Fruit fly (Drosophila melanogaster) whole organism, embryonic: Measurements from ENCODE around the gene dUTPase.
A peak's percentile ranks its signal among the peaks of the same experiment; 100 is the strongest.

Experiments
- CG10274 ChIP-seq: fragments of 200-800 bp; sonication (Bioruptor generic); optimal IDR thresholded peaks from 3 replicates; lab custom pipeline; 2017; ENCODE audit warnings: missing biosample characterization, mild to moderate bottlenecking, missing genetic modification characterization
- CG10321 ChIP-seq: fragments of 200-800 bp; sonication (Bioruptor generic); IDR thresholded peaks from 2 replicates; pipeline ENCODE4 v1.3.6; 2022; ENCODE audit warnings: missing biosample characterization, missing genetic modification characterization
- CG10543 ChIP-seq: fragments of 200-800 bp; sonication (Bioruptor generic); optimal IDR thresholded peaks from 3 replicates; lab custom pipeline; 2017; ENCODE audit warnings: missing biosample characterization, mild to moderate bottlenecking, missing genetic modification characterization, moderate library complexity
- CG10959 ChIP-seq: fragments of 200-800 bp; sonication (Bioruptor generic); IDR thresholded peaks from 2 replicates; pipeline ENCODE4 v1.3.6; 2022; ENCODE audit warnings: missing biosample characterization, missing genetic modification characterization
- CG11456 ChIP-seq: fragments of 200-800 bp; sonication (Bioruptor generic); IDR thresholded peaks from 3 replicates; pipeline ENCODE4 v1.3.6; 2022; ENCODE audit warnings: missing biosample characterization, missing genetic modification characterization
- CG14050 ChIP-seq: fragments of 200-800 bp; sonication (Bioruptor generic); IDR thresholded peaks from 3 replicates; pipeline ENCODE4 v1.3.6; 2022; ENCODE audit warnings: missing biosample characterization, missing genetic modification characterization
- CG17359 ChIP-seq: fragments of 200-800 bp; sonication (Bioruptor generic); optimal IDR thresholded peaks from 3 replicates; lab custom pipeline; 2018; ENCODE audit warnings: missing biosample characterization, mild to moderate bottlenecking, missing genetic modification characterization, moderate library complexity
- CG17612 ChIP-seq: fragments of 200-800 bp; sonication (Bioruptor generic); IDR thresholded peaks from 2 replicates; pipeline ENCODE4 v1.3.6; 2022; ENCODE audit warnings: missing biosample characterization, missing genetic modification characterization
- CG1792 ChIP-seq: fragments of 200-800 bp; sonication (Bioruptor generic); optimal IDR thresholded peaks from 2 replicates; lab custom pipeline; 2016; ENCODE audit warnings: missing biosample characterization, missing genetic modification characterization
- CG2120 ChIP-seq: fragments of 200-800 bp; sonication (Bioruptor generic); optimal IDR thresholded peaks from 3 replicates; lab custom pipeline; 2016; ENCODE audit warnings: missing biosample characterization, missing genetic modification characterization
- CG2202 ChIP-seq: fragments of 200-800 bp; sonication (Bioruptor generic); optimal IDR thresholded peaks from 2 replicates; lab custom pipeline; 2018; ENCODE audit warnings: missing biosample characterization, mild to moderate bottlenecking, missing genetic modification characterization
- CG31365 ChIP-seq: fragments of 200-800 bp; sonication (Bioruptor generic); optimal IDR thresholded peaks from 2 replicates; lab custom pipeline; 2018; ENCODE audit warnings: missing biosample characterization, mild to moderate bottlenecking, missing genetic modification characterization
- CG31388 ChIP-seq: fragments of 200-800 bp; sonication (Bioruptor generic); optimal IDR thresholded peaks from 2 replicates; lab custom pipeline; 2016; ENCODE audit warnings: missing biosample characterization, missing genetic modification characterization
- CG31441 ChIP-seq: fragments of 200-800 bp; sonication (Bioruptor generic); IDR thresholded peaks from 2 replicates; pipeline ENCODE4 v1.3.6; 2022; ENCODE audit warnings: missing biosample characterization, missing genetic modification characterization
- CG32532 ChIP-seq: fragments of 200-800 bp; sonication (Bioruptor generic); IDR thresholded peaks from 2 replicates; pipeline ENCODE4 v1.3.6; 2022; ENCODE audit warnings: missing biosample characterization, missing genetic modification characterization
- CG34376 ChIP-seq: fragments of 200-800 bp; sonication (Bioruptor generic); optimal IDR thresholded peaks from 2 replicates; lab custom pipeline; 2018; ENCODE audit warnings: missing biosample characterization, mild to moderate bottlenecking, missing genetic modification characterization
- CG3995 ChIP-seq: fragments of 200-800 bp; sonication (Bioruptor generic); optimal IDR thresholded peaks from 3 replicates; lab custom pipeline; 2016; ENCODE audit warnings: missing biosample characterization, missing genetic modification characterization
- CG5245 ChIP-seq: fragments of 200-800 bp; sonication (Bioruptor generic); optimal IDR thresholded peaks from 3 replicates; lab custom pipeline; 2016; ENCODE audit warnings: missing biosample characterization, missing genetic modification characterization
- CG6654 ChIP-seq: fragments of 200-800 bp; sonication (Bioruptor generic); optimal IDR thresholded peaks from 2 replicates; lab custom pipeline; 2017; ENCODE audit warnings: missing biosample characterization, mild to moderate bottlenecking, missing genetic modification characterization
- CG9876 ChIP-seq: fragments of 200-800 bp; sonication (Bioruptor generic); optimal IDR thresholded peaks from 2 replicates; lab custom pipeline; 2016; ENCODE audit warnings: missing biosample characterization, missing genetic modification characterization
- Chrac-16 ChIP-seq: fragments of 200-800 bp; sonication (Bioruptor generic); optimal IDR thresholded peaks from 3 replicates; lab custom pipeline; 2016; ENCODE audit warnings: missing biosample characterization, missing genetic modification characterization
- D19B ChIP-seq: fragments of 200-800 bp; sonication (Bioruptor generic); optimal IDR thresholded peaks from 2 replicates; lab custom pipeline; 2017; ENCODE audit warnings: missing biosample characterization, mild to moderate bottlenecking, missing genetic modification characterization
- Dp ChIP-seq: fragments of 200-800 bp; sonication (Bioruptor generic); optimal IDR thresholded peaks from 2 replicates; lab custom pipeline; 2018; ENCODE audit warnings: missing biosample characterization, mild to moderate bottlenecking, missing genetic modification characterization, moderate library complexity
- Ets97D ChIP-seq: fragments of 200-800 bp; sonication (Bioruptor generic); optimal IDR thresholded peaks from 3 replicates; lab custom pipeline; 2016; ENCODE audit warnings: missing biosample characterization, missing genetic modification characterization
- HLHmδ ChIP-seq: fragments of 200-800 bp; sonication (Bioruptor generic); optimal IDR thresholded peaks from 2 replicates; lab custom pipeline; 2018; ENCODE audit warnings: missing biosample characterization, mild to moderate bottlenecking, missing genetic modification characterization, moderate library complexity
- Hand ChIP-seq: fragments of 200-800 bp; sonication (Bioruptor generic); optimal IDR thresholded peaks from 2 replicates; lab custom pipeline; 2017; ENCODE audit warnings: mild to moderate bottlenecking, missing biosample characterization, missing genetic modification reagents, missing genetic modification characterization
- Hmr ChIP-seq: fragments of 200-800 bp; sonication (Bioruptor generic); optimal IDR thresholded peaks from 3 replicates; lab custom pipeline; 2017; ENCODE audit warnings: mild to moderate bottlenecking, missing biosample characterization, missing genetic modification reagents, missing genetic modification characterization
- Hr39 ChIP-seq: fragments of >200 bp; optimal IDR thresholded peaks from 2 replicates; lab custom pipeline; 2017
- Hsf ChIP-seq: fragments of 200-800 bp; sonication (Bioruptor generic); optimal IDR thresholded peaks from 3 replicates; lab custom pipeline; 2016; ENCODE audit warnings: missing biosample characterization, missing genetic modification characterization
- Med ChIP-seq: fragments of 200-800 bp; sonication (Bioruptor generic); peaks from one replicate; lab custom pipeline; 2016; ENCODE audit warnings: missing biosample characterization, missing genetic modification characterization, mild to moderate bottlenecking, inconsistent platforms, moderate library complexity
- Mes4 ChIP-seq: fragments of 200-800 bp; sonication (Bioruptor generic); optimal IDR thresholded peaks from 2 replicates; lab custom pipeline; 2016; ENCODE audit warnings: missing biosample characterization, missing genetic modification characterization
- NC2α ChIP-seq: fragments of 200-800 bp; sonication (Bioruptor generic); optimal IDR thresholded peaks from 2 replicates; lab custom pipeline; 2016; ENCODE audit warnings: missing biosample characterization, missing genetic modification characterization
- PHDP ChIP-seq: fragments of 200-800 bp; sonication (Bioruptor generic); optimal IDR thresholded peaks from 3 replicates; lab custom pipeline; 2018; ENCODE audit warnings: missing biosample characterization, mild to moderate bottlenecking, missing genetic modification characterization, moderate library complexity
- Pdp1 ChIP-seq, 2 experiments: fragments of 200-800 bp; sonication (Bioruptor generic); optimal IDR thresholded peaks; 3 replicates each; lab custom pipeline; 2016; ENCODE audit warnings: missing biosample characterization in 2 of 2, missing genetic modification characterization in 2 of 2, mild to moderate bottlenecking in 1 of 2, moderate library complexity in 1 of 2
- amos ChIP-seq: fragments of 200-800 bp; sonication (Bioruptor generic); IDR thresholded peaks from 2 replicates; pipeline ENCODE4 v1.3.6; 2022; ENCODE audit warnings: missing biosample characterization, missing genetic modification characterization; ENCODE audit not compliant: partially characterized antibody
- chn ChIP-seq: fragments of 200-800 bp; sonication (Bioruptor generic); optimal IDR thresholded peaks from 2 replicates; lab custom pipeline; 2016; ENCODE audit warnings: missing biosample characterization, missing genetic modification characterization
- da ChIP-seq: fragments of 200-800 bp; sonication (Bioruptor generic); optimal IDR thresholded peaks from 2 replicates; lab custom pipeline; 2016; ENCODE audit warnings: missing biosample characterization, missing genetic modification characterization
- dimm ChIP-seq: fragments of 200-800 bp; sonication (Bioruptor generic); IDR thresholded peaks from 2 replicates; pipeline ENCODE4 v1.3.6; 2022; ENCODE audit warnings: missing biosample characterization, missing genetic modification characterization
- disco-r ChIP-seq: fragments of 200-800 bp; sonication (Bioruptor generic); optimal IDR thresholded peaks from 2 replicates; lab custom pipeline; 2016; ENCODE audit warnings: missing biosample characterization, missing genetic modification characterization
- gcm2 ChIP-seq: fragments of 200-800 bp; sonication (Bioruptor generic); optimal IDR thresholded peaks from 2 replicates; lab custom pipeline; 2016; ENCODE audit warnings: missing biosample characterization, missing genetic modification characterization
- gsb-n ChIP-seq: fragments of 200-800 bp; sonication (Bioruptor generic); optimal IDR thresholded peaks from 3 replicates; lab custom pipeline; 2018; ENCODE audit warnings: missing biosample characterization, mild to moderate bottlenecking, missing genetic modification characterization
- jigr1 ChIP-seq: fragments of 200-800 bp; sonication (Bioruptor generic); IDR thresholded peaks from 3 replicates; pipeline ENCODE4 v1.3.6; 2022; ENCODE audit warnings: missing biosample characterization, missing genetic modification characterization
- jumu ChIP-seq: fragments of 200-800 bp; sonication (Bioruptor generic); optimal IDR thresholded peaks from 3 replicates; lab custom pipeline; 2016; ENCODE audit warnings: missing biosample characterization, missing genetic modification characterization
- kay ChIP-seq: fragments of 200-800 bp; sonication (Bioruptor generic); optimal IDR thresholded peaks from 2 replicates; lab custom pipeline; 2016; ENCODE audit warnings: missing biosample characterization, missing genetic modification characterization
- kni ChIP-seq: fragments of 200-800 bp; sonication (Bioruptor generic); optimal IDR thresholded peaks from 3 replicates; lab custom pipeline; 2017; ENCODE audit warnings: mild to moderate bottlenecking, missing biosample characterization, missing genetic modification reagents, missing genetic modification characterization
- lbe ChIP-seq: fragments of 200-800 bp; sonication (Bioruptor generic); optimal IDR thresholded peaks from 2 replicates; lab custom pipeline; 2016; ENCODE audit warnings: missing biosample characterization, mild to moderate bottlenecking, missing genetic modification characterization
- luna ChIP-seq: fragments of 200-800 bp; sonication (Bioruptor generic); optimal IDR thresholded peaks from 2 replicates; lab custom pipeline; 2016; ENCODE audit warnings: missing biosample characterization, missing genetic modification characterization
- nerfin-2 ChIP-seq: fragments of 200-800 bp; sonication (Bioruptor generic); IDR thresholded peaks from 2 replicates; pipeline ENCODE4 v1.3.6; 2022; ENCODE audit warnings: missing biosample characterization, missing genetic modification characterization; ENCODE audit not compliant: partially characterized antibody
- pb ChIP-seq: fragments of 200-800 bp; sonication (Bioruptor generic); optimal IDR thresholded peaks from 3 replicates; lab custom pipeline; 2016; ENCODE audit warnings: missing biosample characterization, missing genetic modification characterization
- sug ChIP-seq: fragments of 200-800 bp; optimal IDR thresholded peaks from 2 replicates; lab custom pipeline; 2019; ENCODE audit warnings: missing biosample characterization, mild to moderate bottlenecking, missing genetic modification characterization, moderate library complexity
- vfl ChIP-seq: fragments of 200-800 bp; sonication (Bioruptor generic); optimal IDR thresholded peaks from 2 replicates; lab custom pipeline; 2016; ENCODE audit warnings: missing biosample characterization, missing genetic modification characterization

dUTPase gene

dm6 chr2L:10970134-10970533, 41.0 kb upstream of the dUTPase start, which contains the start of the genes Tmem214 and YL-1 (continued):
- no peak for TF ChIP-seq gcm2 (GFP tag; lab: Kevin White, UChicago)
- TF ChIP-seq CG2120 (GFP tag; lab: Kevin White, UChicago) = peak; percentile 6
- TF ChIP-seq CG32532 (GFP tag; lab: Robert Waterston, UW) = no peak
- no peak for TF ChIP-seq CG10321
- peak; percentile 88 for TF ChIP-seq kni
- TF ChIP-seq Ets97D (GFP tag; lab: Kevin White, UChicago) = peak; percentile 41
- no peak for TF ChIP-seq CG11456 (GFP tag; lab: Robert Waterston, UW)
- TF ChIP-seq Dp = peak; percentile 49
- TF ChIP-seq CG1792 (GFP tag; lab: Kevin White, UChicago) = no peak
- peak in 1 of 2 experiments; percentile 51 for TF ChIP-seq Pdp1 (GFP tag; optimal IDR thresholded peaks at IDR 0.05; lab: Kevin White, UChicago)
- TF ChIP-seq CG6654 (GFP tag; lab: Kevin White, UChicago) = no peak
- no peak for TF ChIP-seq dimm
- no peak for TF ChIP-seq CG31365 (tag; lab: Kevin White, UChicago)
- TF ChIP-seq CG3995 (GFP tag; lab: Kevin White, UChicago) = peak; percentile 17

DNA sequence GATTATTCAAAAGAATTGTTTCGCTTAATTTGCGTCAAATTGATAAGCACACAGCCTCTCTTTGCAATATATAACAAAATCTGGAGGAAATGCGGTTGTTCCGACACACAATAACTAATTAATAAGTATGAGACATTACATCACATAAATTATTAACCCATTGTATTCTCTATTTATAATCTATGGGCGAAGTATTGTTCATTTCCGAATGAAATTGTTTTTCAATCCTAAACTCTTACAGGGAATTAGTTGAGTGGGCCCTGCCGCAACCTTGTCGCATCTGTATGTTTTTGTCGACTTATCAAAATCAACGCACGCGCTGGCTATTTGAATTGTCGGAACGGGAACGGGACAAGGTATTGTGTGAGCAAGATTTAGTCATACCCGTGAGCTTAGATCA, 38.9 kb upstream of the dUTPase start, which contains the start of gene CG16743:
Gene CG16743, plus strand, starts transcription at position 57 of the 400 bp plus-strand sequence.
- TF ChIP-seq CG31388 (GFP tag; lab: Kevin White, UChicago) (no peak), CG5245 (no peak), kay (GFP tag; lab: Kevin White, UChicago) (no peak), CG34376 (GFP tag; lab: Kevin White, UChicago) (peak; percentile 83), NC2α (GFP tag; lab: Kevin White, UChicago) (no peak), CG10274 (GFP tag; lab: Kevin White, UChicago) (peak; percentile 72), Med (GFP tag; lab: Kevin White, UChicago) (peak; percentile 62), Hr39 (no peak), chn (GFP tag; lab: Kevin White, UChicago) (no peak), Chrac-16 (GFP tag; lab: Kevin White, UChicago) (no peak), vfl (GFP tag; lab: Kevin White, UChicago) (no peak), Pdp1 (GFP tag; optimal IDR thresholded peaks at IDR 0.05; lab: Kevin White, UChicago) (peak in 1 of 2 experiments; percentile 76), CG31441 (GFP tag; lab: Robert Waterston, UW) (no peak), HLHmδ (GFP tag; lab: Kevin White, UChicago) (no peak), CG17359 (no peak), CG2202 (no peak), CG2120 (GFP tag; lab: Kevin White, UChicago) (peak; percentile 46), PHDP (tag; lab: Kevin White, UChicago) (no peak), CG10543 (GFP tag; lab: Kevin White, UChicago) (peak; percentile 34), Hsf (GFP tag; lab: Kevin White, UChicago) (no peak), jumu (no peak), CG9876 (GFP tag; lab: Kevin White, UChicago) (no peak), gsb-n (tag; lab: Kevin White, UChicago) (no peak), CG17612 (GFP tag; lab: Robert Waterston, UW) (no peak), D19B (GFP tag; lab: Kevin White, UChicago) (peak; percentile 11), disco-r (GFP tag; lab: Kevin White, UChicago) (no peak), Hmr (no peak), CG14050 (no peak), amos (GFP tag; lab: Robert Waterston, UW) (no peak), sug (tag; lab: Kevin White, UChicago) (peak; percentile 16), CG10959 (GFP tag; lab: Robert Waterston, UW) (no peak), lbe (GFP tag; lab: Kevin White, UChicago) (peak; percentile 50), nerfin-2 (no peak), pb (GFP tag; lab: Kevin White, UChicago) (no peak), luna (no peak), jigr1 (GFP tag; lab: Robert Waterston, UW) (no peak), Mes4 (GFP tag; lab: Kevin White, UChicago) (no peak), da (GFP tag; lab: Kevin White, UChicago) (no peak), Hand (GFP tag; lab: Kevin White, UChicago) (no peak)
